Worm (Caenorhabditis elegans): ENCODE results near the gene sqst-3.

DNA sequence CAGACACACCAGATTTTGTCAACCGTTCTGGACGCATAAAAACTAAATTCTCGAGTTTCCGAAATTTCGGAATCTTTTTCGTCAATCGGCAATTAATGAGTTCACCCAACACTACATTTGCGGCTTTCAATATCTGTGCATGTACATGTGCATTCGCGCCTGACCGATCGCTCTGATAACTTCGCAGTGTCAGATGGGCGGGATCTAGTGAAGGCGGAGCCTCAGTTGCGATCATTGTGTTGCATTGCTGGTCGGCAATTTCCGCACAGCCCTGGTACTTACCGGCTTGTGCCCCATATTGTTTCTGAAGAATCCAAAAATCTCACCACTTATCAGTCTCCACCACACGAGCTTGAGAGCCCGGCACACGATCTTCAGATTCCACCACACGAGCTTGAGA, 30.1 kb downstream of the sqst-3 start:
- TF ChIP-seq ceh-36 (tag; optimal IDR thresholded peaks at IDR 0.05) (no peak), scrt-1 (GFP tag; IDR thresholded peaks at IDR 0.05) (no peak), ama-1 (optimal IDR thresholded peaks at IDR 0.05) (no peak), ceh-13 (GFP tag; optimal IDR thresholded peaks at IDR 0.05) (no peak)
